Worm (Caenorhabditis elegans) whole organism, early embryonic: ENCODE measurements around the gene mdt-11.
"Not testable (repeated sequence)": the region's sequence is repeated elsewhere in the genome, so short reads cannot be mapped to it uniquely, and the experiment has no call there.

Experiments
- B0310.2 ChIP-seq: sonication (generic microtip); optimal IDR thresholded peaks from 2 replicates; lab custom pipeline; 2016; ENCODE audit warnings: mild to moderate bottlenecking, missing genetic modification characterization, missing compliant biosample characterization
- F13C5.2 ChIP-seq: sonication (generic microtip); optimal IDR thresholded peaks from 2 replicates; lab custom pipeline; 2017; ENCODE audit warnings: mild to moderate bottlenecking, missing genetic modification characterization, inconsistent platforms, missing compliant biosample characterization
- aly-1 ChIP-seq: sonication (generic microtip); optimal IDR thresholded peaks from 2 replicates; lab custom pipeline; 2016; ENCODE audit warnings: missing genetic modification characterization, missing compliant biosample characterization
- ama-1 ChIP-seq: fragments of 150-350 bp; optimal IDR thresholded peaks from 2 replicates; lab custom pipeline; 2014
- ceh-13 ChIP-seq: fragments of 200-800 bp; sonication (Bioruptor generic); optimal IDR thresholded peaks from 2 replicates; lab custom pipeline; 2018; ENCODE audit warnings: mild to moderate bottlenecking, missing genetic modification characterization, missing compliant biosample characterization
- ceh-36 ChIP-seq: sonication (generic microtip); optimal IDR thresholded peaks from 2 replicates; lab custom pipeline; 2016; ENCODE audit warnings: missing genetic modification characterization, inconsistent platforms, missing compliant biosample characterization
- flt-1 ChIP-seq: fragments of 200-800 bp; sonication (Bioruptor generic); IDR thresholded peaks from 2 replicates; pipeline ENCODE4 v1.3.6; 2022; ENCODE audit warnings: missing genetic modification characterization, missing compliant biosample characterization
- hmbx-1 ChIP-seq: sonication (generic microtip); optimal IDR thresholded peaks from 2 replicates; lab custom pipeline; 2016; ENCODE audit warnings: mild to moderate bottlenecking, missing genetic modification characterization, missing compliant biosample characterization
- hmg-4 ChIP-seq: fragments of 200-800 bp; sonication (Bioruptor generic); optimal IDR thresholded peaks from 2 replicates; lab custom pipeline; 2018; ENCODE audit warnings: mild to moderate bottlenecking, missing genetic modification characterization, missing compliant biosample characterization
- pes-1 ChIP-seq: fragments of 200-800 bp; sonication (Bioruptor generic); IDR thresholded peaks from 2 replicates; pipeline ENCODE4 v1.3.6; 2022; ENCODE audit warnings: missing genetic modification reagents, missing genetic modification characterization, missing compliant biosample characterization
- scrt-1 ChIP-seq: fragments of 200-800 bp; sonication (Bioruptor generic); IDR thresholded peaks from 2 replicates; pipeline ENCODE4 v1.3.6; 2022; ENCODE audit warnings: missing genetic modification characterization, missing compliant biosample characterization
- tbx-11 ChIP-seq: fragments of 200-800 bp; sonication (Bioruptor generic); IDR thresholded peaks from 2 replicates; pipeline ENCODE4 v1.3.6; 2022; ENCODE audit warnings: missing genetic modification characterization, missing compliant biosample characterization
- tbx-37 ChIP-seq: fragments of 200-800 bp; sonication (Bioruptor generic); conservative IDR thresholded peaks from 2 replicates; pipeline ENCODE4 v1.3.6; 2022; ENCODE audit warnings: missing genetic modification reagents, missing genetic modification characterization, missing compliant biosample characterization
- tra-4 ChIP-seq: sonication (generic microtip); optimal IDR thresholded peaks from 2 replicates; lab custom pipeline; 2017; ENCODE audit warnings: missing genetic modification characterization, missing compliant biosample characterization

DNA sequence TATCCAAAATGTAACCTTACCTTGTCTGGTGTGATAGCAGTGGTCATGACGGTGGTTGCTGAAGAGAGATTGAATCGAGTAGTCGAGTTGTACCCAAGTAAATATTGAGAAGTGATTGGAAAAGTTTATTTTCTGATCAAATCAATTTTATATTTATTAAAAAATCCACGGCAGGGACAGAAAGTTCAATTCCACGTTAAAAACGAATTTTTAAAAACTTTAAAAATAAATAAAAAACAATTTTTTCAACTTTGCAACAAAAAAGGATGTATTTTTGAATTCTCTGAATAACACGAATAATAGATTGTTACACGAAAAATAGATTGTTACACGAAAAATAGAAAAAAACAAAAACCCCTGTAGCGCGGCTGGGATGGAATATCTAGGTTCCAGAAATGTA is 34.7 kb downstream of the mdt-11 start, which contains the start of gene C45G9.9:
- not testable (repeated sequence) for TF ChIP-seq hmbx-1; aly-1 (tag; lab: Kevin White, UChicago); B0310.2 (tag; lab: Kevin White, UChicago); tbx-37 (GFP tag; lab: Robert Waterston, UW); scrt-1 (GFP tag; lab: Robert Waterston, UW); ama-1 (lab: Kevin White, UChicago); flt-1 (GFP tag; lab: Robert Waterston, UW); pes-1 (GFP tag; lab: Robert Waterston, UW); ceh-36 (tag; lab: Kevin White, UChicago); tbx-11 (GFP tag; lab: Robert Waterston, UW); F13C5.2; tra-4 (tag; lab: Kevin White, UChicago); hmg-4 (GFP tag; lab: Kevin White, UChicago); ceh-13 (GFP tag; lab: Kevin White, UChicago)
